Fruit fly (Drosophila melanogaster): ENCODE data around the gene Lsp1beta.

Gene Lsp1beta

DNA sequence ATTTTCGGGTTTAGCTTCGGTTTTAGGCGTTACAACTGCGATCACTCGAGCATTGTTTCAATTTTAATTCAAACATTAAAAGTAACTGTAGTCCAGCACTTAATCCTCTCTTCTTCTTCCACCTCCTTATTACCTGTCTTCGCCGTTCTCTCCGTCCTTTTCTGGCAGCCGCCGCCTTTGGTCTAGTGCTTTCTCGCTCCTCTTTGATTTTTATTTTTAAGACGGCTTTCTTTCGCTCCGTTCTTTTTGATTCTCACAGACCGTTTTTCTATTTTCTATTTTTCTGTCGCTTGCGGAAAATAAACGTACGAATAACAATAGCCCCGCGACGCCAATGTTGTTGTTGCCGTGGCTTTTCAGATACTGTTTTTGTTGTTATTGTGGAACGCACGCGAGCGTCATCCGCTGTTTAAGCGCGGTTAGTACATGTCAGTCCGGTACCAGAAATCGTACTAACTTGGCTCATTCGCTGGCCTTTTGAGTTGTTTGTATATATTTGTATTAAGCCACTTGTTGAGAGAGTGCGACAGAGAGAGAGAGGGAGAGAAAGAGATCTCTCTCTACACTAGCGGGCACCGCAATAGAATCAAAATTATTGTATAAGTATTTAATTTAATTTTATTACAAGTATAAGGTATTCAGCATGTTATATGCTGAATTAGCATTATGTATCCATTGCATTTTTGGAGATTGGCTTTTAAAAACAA lies 30.2 kb upstream of the Lsp1beta start, which contains the start of gene aru (continued):
- TF ChIP-seq jumu (GFP tag; optimal IDR thresholded peaks at IDR 0.05) (no peak), CG10267 (tag; optimal IDR thresholded peaks at IDR 0.05) (peak; percentile 39), CG13287 (GFP tag; IDR thresholded peaks at IDR 0.05; ENCODE audit: partially characterized antibody) (peak; percentile 26; the same call in 1 of the 2 replicates), tna (GFP tag; IDR thresholded peaks at IDR 0.05; ENCODE audit: partially characterized antibody) (no peak), NC2β (GFP tag; optimal IDR thresholded peaks at IDR 0.05) (no peak), dmrt99B (tag; optimal IDR thresholded peaks at IDR 0.05) (peak; percentile 49), bigmax (GFP tag; optimal IDR thresholded peaks at IDR 0.05) (no peak), CG10147 (GFP tag; optimal IDR thresholded peaks at IDR 0.05) (no peak), Tbp (GFP tag; optimal IDR thresholded peaks at IDR 0.05) (no peak), yki (optimal IDR thresholded peaks at IDR 0.05) (no peak), Xbp1 (GFP tag; optimal IDR thresholded peaks at IDR 0.05) (peak; percentile 12), gsb (GFP tag; IDR thresholded peaks at IDR 0.05) (no peak), stwl (tag; optimal IDR thresholded peaks at IDR 0.05) (no peak), Lim3 (GFP tag; IDR thresholded peaks at IDR 0.05) (no peak), HLH54F (GFP tag; optimal IDR thresholded peaks at IDR 0.05) (no peak), zf30C (GFP tag; optimal IDR thresholded peaks at IDR 0.05) (no peak), Gug (GFP tag; IDR thresholded peaks at IDR 0.05) (no peak), Ssrp (tag; optimal IDR thresholded peaks at IDR 0.05) (no peak), CG31365 (tag; optimal IDR thresholded peaks at IDR 0.05) (no peak), CG13894 (tag; optimal IDR thresholded peaks at IDR 0.05) (peak; percentile 38), jigr1 (GFP tag; IDR thresholded peaks at IDR 0.05) (no peak), CG8281 (tag; optimal IDR thresholded peaks at IDR 0.05) (no peak), NK7.1 (GFP tag; optimal IDR thresholded peaks at IDR 0.05) (no peak), CG17568 (GFP tag; optimal IDR thresholded peaks at IDR 0.05) (peak; percentile 67), CG1602 (GFP tag; optimal IDR thresholded peaks at IDR 0.05) (no peak), Ptx1 (GFP tag; IDR thresholded peaks at IDR 0.05) (no peak), peb (GFP tag; IDR thresholded peaks at IDR 0.05) (no peak), CG12219 (GFP tag; optimal IDR thresholded peaks at IDR 0.05) (peak; percentile 32), CG15514 (GFP tag; optimal IDR thresholded peaks at IDR 0.05) (peak; percentile 21), ro (GFP tag; IDR thresholded peaks at IDR 0.05) (no peak), CG15696 (tag; optimal IDR thresholded peaks at IDR 0.05) (no peak), Opbp (GFP tag; IDR thresholded peaks at IDR 0.05; ENCODE audit: partially characterized antibody) (no peak), E2f1 (GFP tag; IDR thresholded peaks at IDR 0.05) (no peak), CG33213 (GFP tag; optimal IDR thresholded peaks at IDR 0.05) (peak; percentile 17), CG9609 (GFP tag; optimal IDR thresholded peaks at IDR 0.05) (no peak), abd-A (tag; optimal IDR thresholded peaks at IDR 0.05) (no peak), CG33557 (GFP tag; optimal IDR thresholded peaks at IDR 0.05) (no peak), Antp (GFP tag; optimal IDR thresholded peaks at IDR 0.05) (no peak), az2 (GFP tag; optimal IDR thresholded peaks at IDR 0.05) (no peak), Meics (GFP tag; optimal IDR thresholded peaks at IDR 0.05) (peak; percentile 39), CG7556 (GFP tag; optimal IDR thresholded peaks at IDR 0.05) (peak; percentile 29), CG10462 (GFP tag; optimal IDR thresholded peaks at IDR 0.05) (no peak), HmgD (GFP tag; optimal IDR thresholded peaks at IDR 0.05) (peak; percentile 22), Dip3 (GFP tag; optimal IDR thresholded peaks at IDR 0.05) (no peak), D19A (tag; optimal IDR thresholded peaks at IDR 0.05) (peak; percentile 29), CG2678 (tag; optimal IDR thresholded peaks at IDR 0.05) (peak; percentile 48), CG31388 (GFP tag; optimal IDR thresholded peaks at IDR 0.05) (no peak), pan (optimal IDR thresholded peaks at IDR 0.05) (no peak), pan (GFP tag; optimal IDR thresholded peaks at IDR 0.05 in 1 of 2, IDR thresholded peaks at IDR 0.05 in 1 of 2) (no peak), zfh1 (GFP tag; IDR thresholded peaks at IDR 0.05) (no peak), kah (GFP tag; optimal IDR thresholded peaks at IDR 0.05) (peak; percentile 83)

Measured in whole organism, embryonic.